Fruit fly (Drosophila melanogaster): ENCODE results near the gene CG2604.

Gene CG2604

DNA sequence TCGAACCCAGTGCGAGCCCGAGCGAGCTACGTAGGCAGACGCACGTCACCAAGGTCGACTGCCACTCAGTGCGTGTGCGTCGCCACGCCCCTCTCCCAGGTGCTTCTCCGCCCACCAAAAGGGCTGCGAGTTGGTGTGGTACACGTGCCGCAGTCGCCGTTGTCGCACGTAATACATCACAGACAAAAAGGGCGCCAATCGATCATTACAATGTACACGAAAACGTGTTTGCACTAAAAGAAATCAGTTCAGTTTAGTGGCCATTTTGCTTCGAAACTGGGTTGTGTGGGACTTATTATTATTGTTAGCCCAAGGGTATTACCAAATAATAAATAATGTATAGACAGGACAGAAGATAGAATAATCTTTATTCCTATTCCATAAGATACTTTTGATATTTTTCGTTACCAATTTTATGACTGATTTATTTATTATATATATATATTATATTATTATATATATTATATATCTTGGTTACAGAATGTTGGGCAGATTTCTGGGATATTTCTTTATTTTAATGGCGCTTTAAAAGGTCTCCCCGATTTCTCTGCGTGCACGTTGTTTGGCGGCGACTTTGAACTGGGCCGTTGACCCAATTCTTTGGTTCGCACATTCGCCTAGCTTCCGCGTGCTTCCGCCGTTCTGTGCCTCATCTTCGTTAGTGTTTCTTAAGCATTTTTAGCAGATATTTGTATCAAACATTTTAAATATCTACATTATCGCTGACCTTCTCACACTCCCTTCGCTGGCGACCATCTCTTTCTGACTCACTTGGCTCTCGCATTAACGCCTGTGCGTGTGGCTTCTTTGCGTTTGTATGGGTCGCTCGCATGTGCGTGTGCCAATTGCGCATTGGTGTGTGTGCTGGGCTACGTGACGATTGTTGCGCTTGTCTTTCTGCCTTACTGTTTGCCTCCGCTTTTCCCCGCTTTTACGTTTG, 40.4 kb upstream of the CG2604 start (continued):
- TF ChIP-seq CG13123 (GFP tag; optimal IDR thresholded peaks at IDR 0.05) (peak; percentile 55), Ada2b (GFP tag; IDR thresholded peaks at IDR 0.05) (peak; percentile 72), kni (GFP tag; optimal IDR thresholded peaks at IDR 0.05) (no peak), CG1529 (GFP tag; optimal IDR thresholded peaks at IDR 0.05) (peak; percentile 52), Atf-2 (GFP tag; optimal IDR thresholded peaks at IDR 0.05) (no peak), emc (GFP tag; optimal IDR thresholded peaks at IDR 0.05) (no peak), CG6689 (GFP tag; IDR thresholded peaks at IDR 0.05) (peak; percentile 85), CG2199 (GFP tag; IDR thresholded peaks at IDR 0.05) (peak; percentile 83; the same call in 2 of the 3 replicates), luna (GFP tag; optimal IDR thresholded peaks at IDR 0.05) (no peak), CG7928 (GFP tag; optimal IDR thresholded peaks at IDR 0.05) (peak; percentile 29), CG2129 (GFP tag; IDR thresholded peaks at IDR 0.05; ENCODE audit: partially characterized antibody) (no peak), CG9797 (GFP tag; optimal IDR thresholded peaks at IDR 0.05) (no peak), HmgD (GFP tag; optimal IDR thresholded peaks at IDR 0.05) (no peak), CG5953 (GFP tag; IDR thresholded peaks at IDR 0.05) (no peak; the same call in 1 of the 2 replicates), CG4820 (GFP tag; optimal IDR thresholded peaks at IDR 0.05) (peak; percentile 76), tna (GFP tag; IDR thresholded peaks at IDR 0.05; ENCODE audit: partially characterized antibody) (peak; percentile 24; the same call in 1 of the 2 replicates), Gug (GFP tag; IDR thresholded peaks at IDR 0.05) (peak; percentile 60; the same call in 1 of the 4 replicates), CG15696 (tag; optimal IDR thresholded peaks at IDR 0.05) (peak; percentile 73), psq (GFP tag; optimal IDR thresholded peaks at IDR 0.05) (peak; percentile 79), CG42726 (GFP tag; IDR thresholded peaks at IDR 0.05; ENCODE audit: partially characterized antibody) (no peak), kay (GFP tag; optimal IDR thresholded peaks at IDR 0.05) (no peak), jing (GFP tag; optimal IDR thresholded peaks at IDR 0.05) (peak; percentile 41), Hr39 (optimal IDR thresholded peaks at IDR 0.05) (no peak), CG17385 (GFP tag; optimal IDR thresholded peaks at IDR 0.05) (peak; percentile 87), ranshi (GFP tag; IDR thresholded peaks at IDR 0.05) (no peak; the same call in 1 of the 2 replicates), aop (GFP tag; IDR thresholded peaks at IDR 0.05) (no peak)

DNA sequence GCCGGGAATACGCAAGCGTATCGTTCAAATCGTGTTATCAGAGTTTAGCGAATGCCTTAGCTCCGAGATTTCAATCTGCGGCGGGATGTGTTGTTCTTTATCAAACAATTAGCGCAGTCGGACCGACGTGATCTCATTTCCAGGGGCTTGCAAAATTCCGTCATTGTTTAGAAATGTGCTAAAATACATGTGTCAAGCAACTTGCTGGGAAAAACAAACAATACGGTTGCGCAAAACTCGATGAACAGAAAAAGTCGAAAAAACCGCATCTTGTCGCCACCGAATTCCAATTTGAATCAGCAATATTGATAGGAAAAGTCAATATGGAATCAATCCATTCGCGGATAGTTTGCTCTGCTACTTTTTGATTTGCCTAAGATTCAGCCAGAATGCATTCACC, 39.4 kb upstream of the CG2604 start, which contains the start of gene Tim17a2:
Gene Tim17a2, minus strand, starts transcription at position 101 of the 400 bp plus-strand sequence.
- TF ChIP-seq sc (optimal IDR thresholded peaks at IDR 0.05), result no peak
- no peak for TF ChIP-seq sc (GFP tag; optimal IDR thresholded peaks at IDR 0.05)
- peak; percentile 63 for TF ChIP-seq CG15479 (GFP tag; optimal IDR thresholded peaks at IDR 0.05)
- no peak for TF ChIP-seq CG6683 (GFP tag; optimal IDR thresholded peaks at IDR 0.05)
- no peak for TF ChIP-seq CG1233 (GFP tag; optimal IDR thresholded peaks at IDR 0.05)
- TF ChIP-seq Six4 (GFP tag; optimal IDR thresholded peaks at IDR 0.05), result no peak
- TF ChIP-seq Med (GFP tag), result peak; percentile 7
- no peak for TF ChIP-seq Nf-YC (tag; optimal IDR thresholded peaks at IDR 0.05)
- TF ChIP-seq CG18262 (tag; optimal IDR thresholded peaks at IDR 0.05), result no peak
- TF ChIP-seq bigmax (GFP tag; optimal IDR thresholded peaks at IDR 0.05), result no peak
- no peak for TF ChIP-seq chn (GFP tag; optimal IDR thresholded peaks at IDR 0.05)
- TF ChIP-seq HHEX (GFP tag; optimal IDR thresholded peaks at IDR 0.05), result no peak
- no peak for TF ChIP-seq ATbp (GFP tag; optimal IDR thresholded peaks at IDR 0.05)
- TF ChIP-seq Dip2 (GFP tag; IDR thresholded peaks at IDR 0.05), result no peak
- no peak for TF ChIP-seq zfh1 (GFP tag; IDR thresholded peaks at IDR 0.05)
